Fruit fly (Drosophila melanogaster) whole organism: ENCODE measurements around the gene CG14275.

Source experiments
- CG8478 ChIP-seq: fragments of >200 bp; optimal IDR thresholded peaks from 2 replicates; lab custom pipeline; 2018; ENCODE audit warnings: inconsistent platforms
- Dll ChIP-seq: fragments of >200 bp; optimal IDR thresholded peaks from 2 replicates; lab custom pipeline; 2017
- EcR ChIP-seq, 2 experiments: fragments of >200 bp; optimal IDR thresholded peaks; 2 replicates each; lab custom pipeline; 2017; ENCODE audit warnings: missing biosample characterization in 2 of 2, missing genetic modification characterization in 2 of 2, missing genetic modification reagents in 2 of 2
- pan ChIP-seq: fragments of >200 bp; optimal IDR thresholded peaks from 2 replicates; lab custom pipeline; 2017
- psq ChIP-seq: fragments of >200 bp; optimal IDR thresholded peaks from 2 replicates; lab custom pipeline; 2017
- usp ChIP-seq: fragments of >200 bp; optimal IDR thresholded peaks from 2 replicates; lab custom pipeline; 2017; ENCODE audit warnings: missing biosample characterization, missing genetic modification characterization, mixed read lengths

CG14275 gene

DNA sequence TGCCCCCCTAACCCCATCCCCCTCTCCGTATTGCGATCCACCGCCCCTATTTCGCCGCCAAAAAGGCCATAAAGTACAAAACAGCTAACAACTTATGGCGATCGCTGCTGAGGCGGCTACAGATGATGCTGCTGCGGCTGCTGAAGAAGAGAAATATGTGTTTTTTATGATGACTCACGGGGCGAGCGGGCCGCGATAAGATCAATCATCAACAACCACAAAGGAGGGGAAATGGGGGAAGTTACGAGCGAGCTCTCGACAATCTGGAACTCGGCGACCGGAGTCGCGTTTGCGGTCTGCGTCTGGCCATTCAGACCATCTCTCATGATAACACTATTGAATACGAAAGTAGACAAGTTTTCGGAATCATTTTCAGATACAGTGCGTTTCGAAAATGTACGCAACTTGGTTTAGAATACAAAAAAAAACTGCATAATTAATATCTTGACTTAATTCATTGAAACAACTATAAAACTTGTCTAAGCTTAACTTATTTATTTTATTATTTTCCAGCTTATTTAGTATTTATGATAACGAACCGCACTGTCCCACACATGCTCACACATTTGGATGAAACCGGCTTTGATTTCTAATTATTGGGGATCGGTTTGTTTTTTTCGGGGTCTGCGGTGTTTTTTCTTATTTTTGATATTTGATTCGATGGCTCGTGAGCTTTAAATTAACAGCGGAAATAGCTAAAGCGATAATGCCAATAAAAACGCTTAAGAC lies 34.9 kb upstream of the CG14275 start:
- TF ChIP-seq pan, result no peak
- no peak for TF ChIP-seq EcR (GFP tag; optimal IDR thresholded peaks at IDR 0.05; lab: Kevin White, UChicago)
- no peak for TF ChIP-seq psq (lab: Kevin White, UChicago)
- no peak for TF ChIP-seq CG8478 (lab: Kevin White, UChicago)
- TF ChIP-seq usp (GFP tag; lab: Kevin White, UChicago), result no peak
- TF ChIP-seq Dll (lab: Kevin White, UChicago), result no peak

DNA sequence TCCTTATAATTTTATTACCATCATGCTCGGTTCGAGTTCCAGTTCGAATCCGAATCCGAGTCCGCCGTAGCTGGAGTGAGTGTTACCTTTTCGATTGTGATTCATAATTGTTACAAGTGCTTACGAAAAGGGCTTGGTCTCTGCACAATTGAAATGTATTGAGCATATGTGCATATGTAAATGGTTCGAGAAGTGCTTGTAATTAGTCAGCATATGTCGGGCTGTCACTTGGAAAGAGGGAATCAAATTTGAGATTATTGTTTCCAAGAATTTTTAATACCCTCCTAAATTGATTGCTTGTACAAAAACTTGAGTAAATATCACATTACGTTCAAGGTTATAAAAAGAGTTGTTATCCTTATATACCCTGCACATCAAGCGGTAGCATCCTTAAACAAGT lies 33.8 kb upstream of the CG14275 start:
- TF ChIP-seq psq (lab: Kevin White, UChicago) (no peak), EcR (GFP tag; optimal IDR thresholded peaks at IDR 0.05; lab: Kevin White, UChicago) (no peak), pan (no peak)

DNA sequence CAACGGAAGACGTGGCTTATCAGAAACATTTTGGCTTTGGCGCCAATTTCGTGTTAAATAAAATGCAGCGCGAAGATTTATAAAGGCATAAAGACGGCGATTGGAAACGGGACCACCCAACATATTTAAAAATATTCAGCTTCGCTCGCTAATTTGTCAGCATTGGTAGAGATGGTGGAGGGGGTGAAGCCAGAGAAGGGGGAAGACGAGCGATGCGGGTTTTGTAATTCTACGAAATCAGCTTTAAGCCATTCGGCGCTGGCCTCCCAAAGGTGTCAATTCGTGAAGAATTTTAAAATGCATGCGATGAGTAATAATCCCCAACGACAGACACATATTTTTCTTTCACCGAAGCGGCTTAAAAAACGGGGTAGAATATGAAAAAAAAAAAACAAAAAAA lies 33.2 kb upstream of the CG14275 start:
- no peak for TF ChIP-seq psq (lab: Kevin White, UChicago)
- no peak for TF ChIP-seq Dll (lab: Kevin White, UChicago)

DNA sequence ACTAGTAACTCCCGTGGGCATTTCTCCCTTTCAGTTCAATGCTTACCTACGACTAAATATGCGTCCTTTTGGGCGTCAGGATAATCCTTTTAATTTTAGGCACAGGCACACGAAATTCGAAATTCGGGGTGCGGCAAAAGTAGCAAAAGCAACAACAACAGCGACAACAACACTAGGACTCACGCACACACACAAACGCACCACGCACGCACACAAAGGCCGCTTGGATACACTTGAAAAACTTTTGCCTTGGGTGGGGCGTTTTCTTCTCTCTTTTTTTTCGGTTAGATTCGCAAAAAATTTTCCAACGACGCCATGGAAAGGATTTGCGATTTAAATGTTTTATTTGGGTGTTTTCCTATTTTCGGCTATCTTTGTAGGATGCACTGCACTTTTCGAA lies 30.9 kb upstream of the CG14275 start:
- TF ChIP-seq EcR (GFP tag; optimal IDR thresholded peaks at IDR 0.05; lab: Kevin White, UChicago), result no peak
- TF ChIP-seq usp (GFP tag; lab: Kevin White, UChicago), result no peak
- TF ChIP-seq psq (lab: Kevin White, UChicago), result no peak
- no peak for TF ChIP-seq CG8478 (lab: Kevin White, UChicago)
- TF ChIP-seq Dll (lab: Kevin White, UChicago), result no peak
- TF ChIP-seq pan, result no peak

DNA sequence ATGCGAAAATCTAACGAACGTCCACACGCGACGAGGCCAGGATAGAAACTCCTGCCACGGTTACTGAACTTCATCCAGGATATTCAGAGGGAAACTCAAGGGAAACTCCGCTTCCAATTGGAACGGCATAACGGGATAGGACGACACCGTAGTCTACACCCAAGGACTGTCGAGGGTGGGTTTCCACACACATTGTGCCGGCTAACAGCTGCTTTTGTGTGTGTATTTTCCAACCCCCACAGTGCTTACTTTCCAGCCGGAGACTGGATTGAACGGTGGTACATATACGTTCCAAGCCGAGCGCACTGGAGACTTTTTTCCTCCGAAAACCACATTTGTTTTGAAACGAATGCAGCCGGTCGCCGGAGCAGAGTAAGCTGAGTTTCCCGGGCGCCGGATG lies 30.2 kb upstream of the CG14275 start:
- TF ChIP-seq pan, result no peak
- no peak for TF ChIP-seq Dll (lab: Kevin White, UChicago)
- no peak for TF ChIP-seq CG8478 (lab: Kevin White, UChicago)
- no peak for TF ChIP-seq EcR (GFP tag; optimal IDR thresholded peaks at IDR 0.05; lab: Kevin White, UChicago)
- no peak for TF ChIP-seq psq (lab: Kevin White, UChicago)
- no peak for TF ChIP-seq usp (GFP tag; lab: Kevin White, UChicago)

DNA sequence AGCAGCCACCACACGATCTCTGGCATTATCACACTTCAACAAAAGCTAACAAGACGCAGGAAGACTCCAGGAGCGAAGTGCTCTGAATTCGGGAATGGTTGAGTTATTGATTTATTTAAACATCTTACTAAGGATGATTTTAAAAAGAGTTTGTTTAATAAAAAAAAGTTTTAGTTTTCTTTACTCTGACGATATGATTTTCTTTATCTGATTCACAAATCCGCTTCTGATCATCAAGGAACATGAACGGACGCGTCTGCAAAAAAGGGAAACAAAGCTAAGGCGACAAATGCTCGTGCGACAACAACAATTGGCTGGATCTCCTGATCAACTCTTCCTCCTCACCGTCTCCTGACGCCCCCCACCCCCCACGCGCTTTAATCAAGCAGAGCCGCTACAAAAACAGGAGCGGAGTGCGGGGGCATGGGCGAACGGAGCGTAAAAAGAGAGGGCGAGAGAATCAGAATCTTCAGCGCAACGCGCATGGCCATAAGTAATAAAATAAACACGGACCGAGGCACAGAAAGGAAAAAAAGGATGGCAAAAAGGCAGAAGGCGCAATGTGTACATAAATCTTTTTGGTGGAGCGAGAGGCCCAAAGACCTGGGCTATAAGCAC lies 28.0 kb upstream of the CG14275 start:
- no peak for TF ChIP-seq psq (lab: Kevin White, UChicago)
- TF ChIP-seq Dll (lab: Kevin White, UChicago), result no peak
- TF ChIP-seq usp (GFP tag; lab: Kevin White, UChicago), result no peak
- TF ChIP-seq pan, result no peak
- no peak for TF ChIP-seq EcR (GFP tag; optimal IDR thresholded peaks at IDR 0.05; lab: Kevin White, UChicago)
- no peak for TF ChIP-seq CG8478 (lab: Kevin White, UChicago)

DNA sequence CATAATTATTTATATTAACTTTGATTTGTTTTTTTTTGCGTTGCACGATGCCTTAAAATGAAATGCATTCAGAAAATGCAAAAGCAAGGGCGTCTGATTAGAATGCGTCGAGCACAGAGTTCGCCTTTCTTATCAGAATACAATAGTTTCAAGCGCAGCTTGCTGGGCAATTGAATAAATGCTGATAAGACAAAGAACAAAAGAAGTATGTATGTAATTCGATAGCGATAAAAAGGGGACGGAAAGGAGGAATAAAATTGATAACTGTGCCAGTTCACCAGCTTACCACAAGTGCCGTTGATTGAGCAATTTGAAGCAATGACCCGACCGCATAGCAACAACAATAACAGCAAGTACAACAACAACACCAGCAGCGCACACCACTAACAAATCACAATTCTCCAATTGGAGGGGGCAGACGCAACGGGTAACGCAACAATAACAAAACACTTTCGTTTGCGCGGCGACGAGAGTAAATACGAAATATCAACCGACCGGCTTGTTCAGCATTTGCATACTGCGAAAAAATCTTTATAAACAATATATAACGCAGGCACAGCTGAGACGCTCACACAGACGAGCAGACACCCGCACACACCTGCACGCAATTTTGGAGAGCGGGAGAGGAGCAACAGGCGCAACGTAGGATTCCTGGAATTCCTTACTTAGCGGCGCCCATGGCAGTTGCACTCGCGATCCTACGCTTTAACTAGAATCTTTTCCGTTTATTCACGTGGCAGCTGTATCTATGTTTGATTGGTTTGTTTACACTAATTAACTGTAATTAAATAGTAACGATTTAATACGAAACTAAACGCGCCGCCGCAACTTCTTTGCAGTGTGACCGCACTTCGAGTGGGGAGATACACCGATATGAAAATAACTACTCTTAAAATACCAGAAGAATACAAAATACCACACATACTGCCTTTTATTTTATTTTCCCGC lies 26.8 kb upstream of the CG14275 start, which contains the start of gene Btk:
Gene Btk, minus strand, starts transcription at position 860 of the 948 bp plus-strand sequence.
- no peak for TF ChIP-seq psq (lab: Kevin White, UChicago)
- TF ChIP-seq EcR (GFP tag; optimal IDR thresholded peaks at IDR 0.05; lab: Kevin White, UChicago), result peak in 1 of 2 experiments; percentile 25

DNA sequence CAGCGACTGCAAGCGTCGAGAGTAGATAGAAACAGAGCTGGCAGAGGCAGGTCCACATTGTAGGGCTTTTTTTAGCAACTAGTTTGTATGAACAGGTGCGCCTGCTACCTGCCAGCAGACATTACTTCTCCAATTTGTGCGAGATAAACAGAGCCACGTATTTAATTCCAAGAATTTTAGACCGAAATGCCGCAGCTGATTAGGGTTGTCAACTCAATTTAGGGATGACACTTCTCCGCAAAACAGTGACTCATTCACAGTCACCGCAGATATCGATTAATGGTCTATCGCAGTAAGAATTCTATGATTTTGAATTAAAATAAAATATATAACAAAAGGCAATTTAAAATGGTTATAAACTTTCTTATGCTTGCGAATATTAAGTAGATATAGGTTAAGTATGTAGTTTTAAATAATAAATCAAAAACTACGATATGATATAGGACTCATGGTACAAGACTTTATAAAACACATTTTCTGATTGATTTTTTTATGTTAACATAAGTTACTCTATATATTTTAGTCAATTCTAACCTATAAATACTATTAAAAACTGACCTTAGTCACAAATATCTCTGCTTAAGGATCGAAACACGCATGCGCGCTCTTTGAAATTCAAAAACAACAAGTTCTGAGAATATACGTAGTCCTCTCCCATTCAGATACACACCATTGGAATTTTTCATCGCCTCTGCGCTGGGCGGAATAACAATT lies 24.3 kb upstream of the CG14275 start, which contains the start of the genes wol and Scgalpha:
Gene wol, minus strand, starts transcription at position 220 of the 714 bp plus-strand sequence.
Gene Scgalpha, plus strand, starts transcription at position 664 of the 714 bp plus-strand sequence.
- TF ChIP-seq CG8478 (lab: Kevin White, UChicago), result no peak
- TF ChIP-seq Dll (lab: Kevin White, UChicago), result no peak
- TF ChIP-seq psq (lab: Kevin White, UChicago), result no peak
- TF ChIP-seq pan, result no peak
- TF ChIP-seq usp (GFP tag; lab: Kevin White, UChicago), result no peak

DNA sequence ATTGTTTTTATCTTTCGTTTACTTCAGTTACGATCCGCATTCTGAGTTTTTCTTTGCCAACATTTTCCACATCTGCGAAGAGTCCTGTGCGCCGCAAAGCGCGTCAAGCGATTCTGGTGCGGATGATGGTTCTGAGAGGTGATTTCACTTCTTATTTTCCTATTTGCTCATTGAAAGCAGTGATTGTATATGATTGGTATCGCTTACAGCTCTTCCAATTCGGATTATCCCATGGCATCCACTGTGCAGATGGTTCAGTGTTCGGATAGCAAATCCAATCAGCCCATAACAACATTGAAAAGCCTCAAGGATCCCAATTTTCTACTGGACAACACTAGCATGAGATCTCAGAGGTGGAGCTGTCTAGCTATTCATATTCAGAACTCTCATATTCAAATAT lies 22.6 kb upstream of the CG14275 start:
- TF ChIP-seq CG8478 (lab: Kevin White, UChicago), result no peak
- TF ChIP-seq EcR (GFP tag; optimal IDR thresholded peaks at IDR 0.05; lab: Kevin White, UChicago), result no peak
- TF ChIP-seq pan, result no peak
- no peak for TF ChIP-seq usp (GFP tag; lab: Kevin White, UChicago)
- TF ChIP-seq Dll (lab: Kevin White, UChicago), result no peak
- TF ChIP-seq psq (lab: Kevin White, UChicago), result no peak

DNA sequence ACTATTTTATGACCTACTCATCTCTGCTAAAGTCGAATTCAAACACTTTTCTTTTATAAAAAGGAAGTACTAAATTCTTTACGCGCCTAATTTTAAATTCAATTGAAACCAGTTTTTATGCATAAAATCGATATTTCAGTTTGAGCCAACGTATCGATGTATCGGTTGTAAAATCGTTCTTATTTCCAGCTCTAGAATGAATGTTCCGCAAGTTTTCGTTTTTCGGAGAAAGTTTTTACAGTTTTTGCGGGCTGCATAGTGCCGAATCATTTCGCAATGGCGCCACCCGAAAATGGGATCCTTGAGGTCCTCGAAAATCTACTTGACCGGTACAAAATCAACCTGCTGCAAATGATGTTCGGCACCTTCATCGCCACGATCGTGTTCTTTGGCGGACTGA lies 21.8 kb upstream of the CG14275 start, which contains the start of gene CG7840:
Gene CG7840, plus strand, starts transcription at position 178 of the 400 bp plus-strand sequence.
- TF ChIP-seq EcR (GFP tag; optimal IDR thresholded peaks at IDR 0.05; lab: Kevin White, UChicago) (no peak), pan (no peak), CG8478 (lab: Kevin White, UChicago) (no peak), Dll (lab: Kevin White, UChicago) (no peak)
